Worm (Caenorhabditis elegans) whole organism, late embryonic: ENCODE measurements around the gene hda-2.

Source experiments
- C08G9.2 ChIP-seq: sonication (generic microtip); optimal IDR thresholded peaks from 2 replicates; lab custom pipeline; 2016; ENCODE audit warnings: mild to moderate bottlenecking, missing genetic modification characterization, moderate library complexity, missing compliant biosample characterization
- F13H6.1 ChIP-seq: sonication (generic microtip); optimal IDR thresholded peaks from 2 replicates; lab custom pipeline; 2016; ENCODE audit warnings: missing genetic modification characterization, missing compliant biosample characterization
- K02D7.2 ChIP-seq: sonication (generic microtip); optimal IDR thresholded peaks from 2 replicates; lab custom pipeline; 2017; ENCODE audit warnings: mild to moderate bottlenecking, missing genetic modification characterization, missing compliant biosample characterization
- Y22D7AL.16 ChIP-seq: sonication (generic microtip); optimal IDR thresholded peaks from 2 replicates; lab custom pipeline; 2016; ENCODE audit warnings: missing genetic modification characterization, missing compliant biosample characterization
- ama-1 ChIP-seq: fragments of 150-350 bp; optimal IDR thresholded peaks from 2 replicates; lab custom pipeline; 2014
- ceh-14 ChIP-seq: sonication (generic microtip); optimal IDR thresholded peaks from 2 replicates; lab custom pipeline; 2016; ENCODE audit warnings: missing genotype, missing genetic modification characterization, missing compliant biosample characterization
- ceh-18 ChIP-seq: sonication (generic microtip); optimal IDR thresholded peaks from 2 replicates; lab custom pipeline; 2016; ENCODE audit warnings: missing genetic modification characterization, missing compliant biosample characterization
- ceh-19 ChIP-seq: fragments of 200-800 bp; sonication (Bioruptor generic); optimal IDR thresholded peaks from 2 replicates; lab custom pipeline; 2018; ENCODE audit warnings: mild to moderate bottlenecking, missing genetic modification characterization, missing compliant biosample characterization
- ceh-2 ChIP-seq: sonication (generic microtip); optimal IDR thresholded peaks from 2 replicates; lab custom pipeline; 2016; ENCODE audit warnings: missing genotype, missing genetic modification characterization, missing compliant biosample characterization
- ceh-30 ChIP-seq: fragments of 150-350 bp; optimal IDR thresholded peaks from 2 replicates; lab custom pipeline; 2014; ENCODE audit warnings: missing biosample characterization, missing genetic modification characterization
- ceh-31 ChIP-seq: sonication (generic microtip); optimal IDR thresholded peaks from 2 replicates; lab custom pipeline; 2016; ENCODE audit warnings: missing genetic modification characterization, missing compliant biosample characterization
- ceh-34 ChIP-seq: sonication (generic microtip); optimal IDR thresholded peaks from 2 replicates; lab custom pipeline; 2016; ENCODE audit warnings: mild to moderate bottlenecking, missing genetic modification characterization, missing compliant biosample characterization
- ceh-45 ChIP-seq: fragments of 200-800 bp; sonication (Bioruptor generic); IDR thresholded peaks from 2 replicates; pipeline ENCODE4 v1.3.6; 2022; ENCODE audit warnings: missing genetic modification reagents, missing genetic modification characterization, missing compliant biosample characterization
- ceh-48 ChIP-seq: sonication (generic microtip); optimal IDR thresholded peaks from 2 replicates; lab custom pipeline; 2016; ENCODE audit warnings: missing genetic modification characterization, inconsistent platforms, missing compliant biosample characterization
- ceh-6 ChIP-seq: fragments of 200-800 bp; sonication (Bioruptor generic); optimal IDR thresholded peaks from 2 replicates; lab custom pipeline; 2018; ENCODE audit warnings: mild to moderate bottlenecking, missing genetic modification characterization, missing compliant biosample characterization
- che-1 ChIP-seq: sonication (generic microtip); optimal IDR thresholded peaks from 2 replicates; lab custom pipeline; 2016; ENCODE audit warnings: mild to moderate bottlenecking, missing genetic modification characterization, missing compliant biosample characterization
- dmd-4 ChIP-seq: sonication (generic microtip); optimal IDR thresholded peaks from 2 replicates; lab custom pipeline; 2016; ENCODE audit warnings: borderline replicate concordance, missing genetic modification characterization, missing compliant biosample characterization
- dve-1 ChIP-seq: sonication (generic microtip); optimal IDR thresholded peaks from 2 replicates; lab custom pipeline; 2017; ENCODE audit warnings: antibody characterized with exemption, mild to moderate bottlenecking, missing genetic modification characterization, missing compliant biosample characterization
- elt-2 ChIP-seq: sonication (generic microtip); optimal IDR thresholded peaks from 2 replicates; lab custom pipeline; 2016; ENCODE audit warnings: missing genetic modification reagents, missing genetic modification characterization, missing compliant biosample characterization
- elt-4 ChIP-seq: sonication (generic microtip); optimal IDR thresholded peaks from 2 replicates; lab custom pipeline; 2016; ENCODE audit warnings: missing genetic modification characterization, missing compliant biosample characterization
- eyg-1 ChIP-seq: sonication (generic microtip); optimal IDR thresholded peaks from 2 replicates; lab custom pipeline; 2016; ENCODE audit warnings: missing genotype, missing genetic modification characterization, missing compliant biosample characterization
- fkh-10 ChIP-seq: fragments of 150-350 bp; optimal IDR thresholded peaks from 2 replicates; lab custom pipeline; 2014; ENCODE audit warnings: missing biosample characterization, missing genetic modification reagents, missing genetic modification characterization
- fkh-6 ChIP-seq: sonication (generic microtip); optimal IDR thresholded peaks from 2 replicates; lab custom pipeline; 2016; ENCODE audit warnings: missing genetic modification characterization, missing compliant biosample characterization
- gmeb-2 ChIP-seq: sonication (generic microtip); optimal IDR thresholded peaks from 2 replicates; lab custom pipeline; 2016; ENCODE audit warnings: missing genetic modification characterization, inconsistent platforms, missing compliant biosample characterization
- hlh-13 ChIP-seq: fragments of 200-800 bp; sonication (Bioruptor generic); optimal IDR thresholded peaks from 2 replicates; lab custom pipeline; 2018; ENCODE audit warnings: mild to moderate bottlenecking, missing genetic modification characterization, missing compliant biosample characterization
- hlh-8 ChIP-seq: sonication (generic microtip); optimal IDR thresholded peaks from 2 replicates; lab custom pipeline; 2016; ENCODE audit warnings: missing genotype, missing genetic modification characterization, missing compliant biosample characterization
- madf-2 ChIP-seq: sonication (generic microtip); optimal IDR thresholded peaks from 2 replicates; lab custom pipeline; 2017; ENCODE audit warnings: missing genetic modification characterization, missing compliant biosample characterization
- mec-3 ChIP-seq: sonication (generic microtip); optimal IDR thresholded peaks from 2 replicates; lab custom pipeline; 2016; ENCODE audit warnings: borderline replicate concordance, missing genetic modification characterization, missing compliant biosample characterization
- nfya-1 ChIP-seq: sonication (generic microtip); optimal IDR thresholded peaks from 2 replicates; lab custom pipeline; 2017; ENCODE audit warnings: missing genetic modification characterization, mild to moderate bottlenecking, missing compliant biosample characterization, antibody characterized with exemption, moderate library complexity
- nhr-11 ChIP-seq: fragments of 150-350 bp; optimal IDR thresholded peaks from 2 replicates; lab custom pipeline; 2014; ENCODE audit warnings: missing biosample characterization, missing genetic modification characterization
- nhr-232 ChIP-seq: sonication (generic microtip); optimal IDR thresholded peaks from 2 replicates; lab custom pipeline; 2016; ENCODE audit warnings: missing genetic modification characterization, missing compliant biosample characterization
- npax-4 ChIP-seq: sonication (generic microtip); optimal IDR thresholded peaks from 2 replicates; lab custom pipeline; 2016; ENCODE audit warnings: missing genetic modification characterization, missing compliant biosample characterization
- pha-2 ChIP-seq: sonication (generic microtip); optimal IDR thresholded peaks from 2 replicates; lab custom pipeline; 2017; ENCODE audit warnings: mild to moderate bottlenecking, missing genetic modification characterization, missing compliant biosample characterization
- pha-4 ChIP-seq: fragments of 150-350 bp; optimal IDR thresholded peaks from 2 replicates; lab custom pipeline; 2018; ENCODE audit warnings: missing biosample characterization, missing genetic modification reagents, missing genetic modification characterization
- pros-1 ChIP-seq: fragments of 150-350 bp; optimal IDR thresholded peaks from 2 replicates; lab custom pipeline; 2014; ENCODE audit warnings: missing biosample characterization, missing genetic modification reagents, missing genetic modification characterization
- ref-2 ChIP-seq: sonication (generic microtip); optimal IDR thresholded peaks from 2 replicates; lab custom pipeline; 2016; ENCODE audit warnings: missing genetic modification characterization, missing compliant biosample characterization
- rnt-1 ChIP-seq: sonication (generic microtip); optimal IDR thresholded peaks from 2 replicates; lab custom pipeline; 2016; ENCODE audit warnings: missing genetic modification characterization, missing compliant biosample characterization
- sox-2 ChIP-seq: fragments of 200-800 bp; sonication (Bioruptor generic); IDR thresholded peaks from 2 replicates; pipeline ENCODE4 v1.3.6; 2022; ENCODE audit warnings: missing genetic modification reagents, missing genetic modification characterization, missing compliant biosample characterization
- tbx-7 ChIP-seq: sonication (generic microtip); optimal IDR thresholded peaks from 2 replicates; lab custom pipeline; 2016; ENCODE audit warnings: missing genotype, missing genetic modification characterization, missing compliant biosample characterization
- ztf-16 ChIP-seq: sonication (generic microtip); optimal IDR thresholded peaks from 2 replicates; lab custom pipeline; 2017; ENCODE audit warnings: missing genetic modification characterization, missing compliant biosample characterization

Gene hda-2

DNA sequence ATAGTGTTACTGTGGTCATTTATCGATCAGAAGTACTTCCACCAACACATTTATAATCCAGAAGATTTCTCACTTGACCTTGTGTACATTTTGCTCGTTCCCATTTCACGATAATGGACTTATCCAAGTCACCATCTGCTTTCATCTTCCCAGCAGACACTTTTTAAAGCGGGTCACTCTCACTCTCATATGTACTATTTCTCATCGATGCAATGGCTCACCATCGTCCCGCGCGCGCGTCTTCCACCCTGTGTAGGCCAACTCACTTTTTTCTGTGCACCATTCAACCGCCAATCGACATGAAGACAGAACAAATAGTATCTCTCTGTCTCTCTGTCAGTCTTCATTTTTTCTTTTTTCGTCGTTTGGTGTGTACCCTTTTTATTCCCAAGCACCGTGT, 29.8 kb upstream of the hda-2 start:
- no peak for TF ChIP-seq fkh-10
- no peak for TF ChIP-seq pros-1 (tag; lab: Kevin White, UChicago)
- TF ChIP-seq ztf-16 (tag; lab: Kevin White, UChicago): no peak
- no peak for TF ChIP-seq ceh-19 (GFP tag; lab: Kevin White, UChicago)
- TF ChIP-seq ama-1 (lab: Kevin White, UChicago): no peak
- no peak for TF ChIP-seq gmeb-2
- no peak for TF ChIP-seq hlh-13 (GFP tag; lab: Kevin White, UChicago)
- TF ChIP-seq ceh-30 (tag; lab: Kevin White, UChicago): no peak
- TF ChIP-seq, all 69 proteins: peak for 0

DNA sequence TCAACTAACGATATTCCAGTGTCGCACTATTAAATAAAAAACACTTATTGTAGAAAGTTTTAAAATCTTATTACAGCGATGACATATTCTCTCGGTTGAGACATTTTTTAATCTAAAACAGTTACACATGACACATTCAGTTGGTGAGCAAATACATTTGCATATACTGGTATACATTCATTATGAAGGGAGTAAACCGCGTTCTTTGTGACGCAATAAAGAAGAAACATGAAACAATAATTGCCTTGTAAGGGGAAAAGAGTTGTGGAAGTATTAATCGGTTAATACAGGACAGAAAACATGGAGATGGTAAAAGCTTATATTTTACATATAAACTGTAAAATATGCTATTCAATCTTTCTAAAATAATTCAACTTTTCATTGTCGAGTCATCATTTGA, 29.0 kb upstream of the hda-2 start:
- TF ChIP-seq Y22D7AL.16 (tag; lab: Kevin White, UChicago) (no peak), nhr-11 (no peak), rnt-1 (no peak), ceh-48 (tag; lab: Kevin White, UChicago) (no peak), F13H6.1 (tag; lab: Kevin White, UChicago) (no peak), npax-4 (tag; lab: Kevin White, UChicago) (no peak), ceh-6 (GFP tag; lab: Kevin White, UChicago) (no peak), ceh-18 (tag; lab: Kevin White, UChicago) (no peak), ceh-19 (GFP tag; lab: Kevin White, UChicago) (no peak), pha-4 (tag; lab: Kevin White, UChicago) (no peak), fkh-6 (no peak), ceh-45 (GFP tag; lab: Robert Waterston, UW) (no peak), ceh-30 (tag; lab: Kevin White, UChicago) (no peak), K02D7.2 (tag; lab: Kevin White, UChicago) (no peak), che-1 (tag; lab: Kevin White, UChicago) (no peak), ceh-2 (no peak), madf-2 (tag; lab: Kevin White, UChicago) (no peak), ceh-34 (tag; lab: Kevin White, UChicago) (no peak), ref-2 (tag; lab: Kevin White, UChicago) (no peak)
- TF ChIP-seq, all 69 proteins: peak for 0

DNA sequence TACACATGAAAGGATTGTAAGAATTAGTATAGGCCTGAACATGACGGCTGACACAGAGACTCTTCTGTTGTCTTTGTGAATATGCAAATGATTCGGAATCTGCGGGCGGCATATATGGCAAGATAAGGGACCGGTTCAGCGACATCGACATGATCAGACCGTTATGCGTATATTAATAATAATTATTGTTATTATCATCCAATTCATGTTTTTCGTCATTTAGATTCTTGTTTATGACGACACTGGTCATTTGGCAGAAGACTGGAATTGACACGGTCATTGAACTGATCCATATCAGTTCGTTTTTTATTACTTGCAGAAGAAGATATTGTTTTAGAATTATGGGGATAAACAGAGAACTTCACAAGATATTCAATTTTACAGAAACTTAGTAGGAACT, 28.1 kb upstream of the hda-2 start, which contains the start of gene mtre-1:
Gene mtre-1, minus strand, starts transcription at position 101 of the 400 bp plus-strand sequence.
- TF ChIP-seq dmd-4 (tag; lab: Kevin White, UChicago) (no peak), fkh-10 (no peak)

DNA sequence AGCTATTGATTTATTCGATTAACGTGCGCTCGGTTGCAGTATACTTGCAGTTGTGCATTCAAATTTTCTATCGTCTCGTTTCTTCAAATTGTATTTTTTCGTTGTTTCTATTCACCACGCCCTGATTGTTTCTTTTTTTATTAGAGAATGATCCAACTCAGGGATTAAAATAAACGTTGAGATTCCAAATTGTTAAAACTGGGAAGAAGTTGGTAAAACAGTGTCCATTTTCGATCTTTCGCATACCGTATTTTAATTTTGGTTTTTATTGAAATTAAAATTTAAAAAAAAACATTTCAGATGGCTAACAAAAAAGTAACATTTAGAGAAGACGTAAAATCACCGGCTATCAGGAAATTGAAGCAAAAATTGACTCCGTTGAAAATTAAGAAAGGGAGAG, 24.9 kb upstream of the hda-2 start, which contains the start of gene apn-1:
Gene apn-1, plus strand, starts transcription at position 301 of the 400 bp plus-strand sequence.
- TF ChIP-seq sox-2 (GFP tag; lab: Robert Waterston, UW): no peak
- no peak for TF ChIP-seq dve-1
- TF ChIP-seq pha-2: no peak
- TF ChIP-seq pha-4 (tag; lab: Kevin White, UChicago): no peak
- no peak for TF ChIP-seq elt-4 (tag; lab: Kevin White, UChicago)
- no peak for TF ChIP-seq elt-2
- TF ChIP-seq tbx-7 (tag; lab: Kevin White, UChicago): no peak
- TF ChIP-seq K02D7.2 (tag; lab: Kevin White, UChicago): no peak
- no peak for TF ChIP-seq C08G9.2 (tag; lab: Kevin White, UChicago)
- no peak for TF ChIP-seq eyg-1 (tag; lab: Kevin White, UChicago)
- TF ChIP-seq gmeb-2: no peak
- TF ChIP-seq Y22D7AL.16 (tag; lab: Kevin White, UChicago): no peak
- no peak for TF ChIP-seq mec-3 (tag; lab: Kevin White, UChicago)
- TF ChIP-seq hlh-8 (tag; lab: Kevin White, UChicago): no peak
- TF ChIP-seq fkh-10: no peak
- no peak for TF ChIP-seq ceh-34 (tag; lab: Kevin White, UChicago)
- no peak for TF ChIP-seq nhr-232 (tag; lab: Kevin White, UChicago)
- no peak for TF ChIP-seq nfya-1
- no peak for TF ChIP-seq ceh-31
- no peak for TF ChIP-seq ceh-14 (tag; lab: Kevin White, UChicago)
- TF ChIP-seq, all 69 proteins: peak for 0
